Fruit fly (Drosophila melanogaster) whole organism, larva: ENCODE results near the gene kar.
"Not testable (repeated sequence)": the region's sequence is repeated elsewhere in the genome, so short reads cannot be mapped to it uniquely, and the experiment has no call there.

Experiments used
- noc ChIP-seq: fragments of 200-800 bp; sonication (Bioruptor generic); optimal IDR thresholded peaks from 3 replicates; lab custom pipeline; 2019; ENCODE audit warnings: missing biosample characterization, mild to moderate bottlenecking, missing genetic modification characterization, moderate library complexity

Gene kar

dm6 chr3R:12688672-12689417 lies at the start of gene kar:
Gene kar (minus strand): TSS chr3R:12689367.
- TF ChIP-seq noc (tag; lab: Kevin White, UChicago): no peak

dm6 chr3R:12727944-12728649 lies 38.9 kb upstream of the kar start:
- no peak for TF ChIP-seq noc (tag; lab: Kevin White, UChicago)

dm6 chr3R:12723759-12724158 lies 34.6 kb upstream of the kar start:
- TF ChIP-seq noc (tag; lab: Kevin White, UChicago): no peak

- TF ChIP-seq noc (tag; lab: Kevin White, UChicago): peak; percentile 47
These were observed 33.3 kb upstream of the kar start, which contains the start of gene Men for dm6 chr3R:12722392-12722914. Gene Men (minus strand): TSS chr3R:12722442.

- TF ChIP-seq noc (tag; lab: Kevin White, UChicago): peak; percentile 57
These were observed 31.4 kb upstream of the kar start for dm6 chr3R:12720344-12721200.

dm6 chr3R:12719627-12720343 lies 30.6 kb upstream of the kar start:
- peak; percentile 57 for TF ChIP-seq noc (tag; lab: Kevin White, UChicago)

dm6 chr3R:12718536-12719033 lies 29.4 kb upstream of the kar start:
- no peak for TF ChIP-seq noc (tag; lab: Kevin White, UChicago)

- TF ChIP-seq noc (tag; lab: Kevin White, UChicago): peak; percentile 43
These were observed 28.7 kb upstream of the kar start for dm6 chr3R:12717588-12718535.

- peak; percentile 28 for TF ChIP-seq noc (tag; lab: Kevin White, UChicago)
These were observed 27.7 kb upstream of the kar start for dm6 chr3R:12716894-12717293.

dm6 chr3R:12716251-12716650 lies 27.1 kb upstream of the kar start:
- peak; percentile 49 for TF ChIP-seq noc (tag; lab: Kevin White, UChicago)

dm6 chr3R:12715253-12715652 lies 26.1 kb upstream of the kar start:
- peak; percentile 63 for TF ChIP-seq noc (tag; lab: Kevin White, UChicago)

- TF ChIP-seq noc (tag; lab: Kevin White, UChicago): not testable (repeated sequence)
These were observed 23.3 kb upstream of the kar start, which contains the start of gene PolQ for dm6 chr3R:12712178-12713172. Gene PolQ (minus strand): TSS chr3R:12712299.
